Worm (Caenorhabditis elegans) whole organism, late embryonic: Measurements from ENCODE around the gene C26E6.12.

ENCODE experiments used
- C08G9.2 ChIP-seq: sonication (generic microtip); optimal IDR thresholded peaks from 2 replicates; lab custom pipeline; 2016; ENCODE audit warnings: mild to moderate bottlenecking, missing genetic modification characterization, moderate library complexity, missing compliant biosample characterization
- T23F11.4 ChIP-seq: fragments of 200-800 bp; sonication (Bioruptor generic); optimal IDR thresholded peaks from 2 replicates; lab custom pipeline; 2018; ENCODE audit warnings: mild to moderate bottlenecking, missing genetic modification characterization, missing compliant biosample characterization
- ceh-18 ChIP-seq: sonication (generic microtip); optimal IDR thresholded peaks from 2 replicates; lab custom pipeline; 2016; ENCODE audit warnings: missing genetic modification characterization, missing compliant biosample characterization
- ceh-2 ChIP-seq: sonication (generic microtip); optimal IDR thresholded peaks from 2 replicates; lab custom pipeline; 2016; ENCODE audit warnings: missing genotype, missing genetic modification characterization, missing compliant biosample characterization
- ceh-31 ChIP-seq: sonication (generic microtip); optimal IDR thresholded peaks from 2 replicates; lab custom pipeline; 2016; ENCODE audit warnings: missing genetic modification characterization, missing compliant biosample characterization
- ceh-34 ChIP-seq: sonication (generic microtip); optimal IDR thresholded peaks from 2 replicates; lab custom pipeline; 2016; ENCODE audit warnings: mild to moderate bottlenecking, missing genetic modification characterization, missing compliant biosample characterization
- ceh-45 ChIP-seq: fragments of 200-800 bp; sonication (Bioruptor generic); IDR thresholded peaks from 2 replicates; pipeline ENCODE4 v1.3.6; 2022; ENCODE audit warnings: missing genetic modification reagents, missing genetic modification characterization, missing compliant biosample characterization
- ceh-6 ChIP-seq: fragments of 200-800 bp; sonication (Bioruptor generic); optimal IDR thresholded peaks from 2 replicates; lab custom pipeline; 2018; ENCODE audit warnings: mild to moderate bottlenecking, missing genetic modification characterization, missing compliant biosample characterization
- ceh-9 ChIP-seq: sonication (generic microtip); optimal IDR thresholded peaks from 2 replicates; lab custom pipeline; 2016; ENCODE audit warnings: mild to moderate bottlenecking, missing genetic modification characterization, inconsistent platforms, missing compliant biosample characterization
- dve-1 ChIP-seq: sonication (generic microtip); optimal IDR thresholded peaks from 2 replicates; lab custom pipeline; 2017; ENCODE audit warnings: antibody characterized with exemption, mild to moderate bottlenecking, missing genetic modification characterization, missing compliant biosample characterization
- elt-2 ChIP-seq: sonication (generic microtip); optimal IDR thresholded peaks from 2 replicates; lab custom pipeline; 2016; ENCODE audit warnings: missing genetic modification reagents, missing genetic modification characterization, missing compliant biosample characterization
- elt-4 ChIP-seq: sonication (generic microtip); optimal IDR thresholded peaks from 2 replicates; lab custom pipeline; 2016; ENCODE audit warnings: missing genetic modification characterization, missing compliant biosample characterization
- ets-4 ChIP-seq: sonication (generic microtip); optimal IDR thresholded peaks from 2 replicates; lab custom pipeline; 2016; ENCODE audit warnings: missing genetic modification characterization, missing compliant biosample characterization
- eyg-1 ChIP-seq: sonication (generic microtip); optimal IDR thresholded peaks from 2 replicates; lab custom pipeline; 2016; ENCODE audit warnings: missing genotype, missing genetic modification characterization, missing compliant biosample characterization
- fkh-10 ChIP-seq: fragments of 150-350 bp; optimal IDR thresholded peaks from 2 replicates; lab custom pipeline; 2014; ENCODE audit warnings: missing biosample characterization, missing genetic modification reagents, missing genetic modification characterization
- fkh-6 ChIP-seq: sonication (generic microtip); optimal IDR thresholded peaks from 2 replicates; lab custom pipeline; 2016; ENCODE audit warnings: missing genetic modification characterization, missing compliant biosample characterization
- gmeb-2 ChIP-seq: sonication (generic microtip); optimal IDR thresholded peaks from 2 replicates; lab custom pipeline; 2016; ENCODE audit warnings: missing genetic modification characterization, inconsistent platforms, missing compliant biosample characterization
- hlh-13 ChIP-seq: fragments of 200-800 bp; sonication (Bioruptor generic); optimal IDR thresholded peaks from 2 replicates; lab custom pipeline; 2018; ENCODE audit warnings: mild to moderate bottlenecking, missing genetic modification characterization, missing compliant biosample characterization
- hlh-15 ChIP-seq: sonication (generic microtip); optimal IDR thresholded peaks from 2 replicates; lab custom pipeline; 2016; ENCODE audit warnings: missing genetic modification characterization, missing compliant biosample characterization
- hlh-6 ChIP-seq: sonication (generic microtip); optimal IDR thresholded peaks from 2 replicates; lab custom pipeline; 2016; ENCODE audit warnings: missing genotype, missing genetic modification characterization, missing compliant biosample characterization
- hlh-8 ChIP-seq: sonication (generic microtip); optimal IDR thresholded peaks from 2 replicates; lab custom pipeline; 2016; ENCODE audit warnings: missing genotype, missing genetic modification characterization, missing compliant biosample characterization
- lim-6 ChIP-seq: sonication (generic microtip); optimal IDR thresholded peaks from 2 replicates; lab custom pipeline; 2016; ENCODE audit warnings: missing genetic modification characterization, missing compliant biosample characterization
- lin-11 ChIP-seq: fragments of 200-800 bp; sonication (Bioruptor generic); optimal IDR thresholded peaks from 2 replicates; lab custom pipeline; 2018; ENCODE audit warnings: mild to moderate bottlenecking, missing genetic modification characterization, missing compliant biosample characterization
- nfya-1 ChIP-seq: sonication (generic microtip); optimal IDR thresholded peaks from 2 replicates; lab custom pipeline; 2017; ENCODE audit warnings: missing genetic modification characterization, mild to moderate bottlenecking, missing compliant biosample characterization, antibody characterized with exemption, moderate library complexity
- nhr-11 ChIP-seq: fragments of 150-350 bp; optimal IDR thresholded peaks from 2 replicates; lab custom pipeline; 2014; ENCODE audit warnings: missing biosample characterization, missing genetic modification characterization
- npax-4 ChIP-seq: sonication (generic microtip); optimal IDR thresholded peaks from 2 replicates; lab custom pipeline; 2016; ENCODE audit warnings: missing genetic modification characterization, missing compliant biosample characterization
- odd-2 ChIP-seq: sonication (generic microtip); optimal IDR thresholded peaks from 2 replicates; lab custom pipeline; 2017; ENCODE audit warnings: antibody characterized with exemption, mild to moderate bottlenecking, missing genetic modification characterization, missing compliant biosample characterization
- pag-3 ChIP-seq: sonication (generic microtip); optimal IDR thresholded peaks from 2 replicates; lab custom pipeline; 2016; ENCODE audit warnings: missing compliant biosample characterization, missing genetic modification characterization, borderline replicate concordance
- pat-9 ChIP-seq: fragments of 200-800 bp; sonication (Bioruptor generic); optimal IDR thresholded peaks from 2 replicates; lab custom pipeline; 2018; ENCODE audit warnings: mild to moderate bottlenecking, missing genetic modification characterization, moderate library complexity, missing compliant biosample characterization
- pha-4 ChIP-seq: fragments of 150-350 bp; optimal IDR thresholded peaks from 2 replicates; lab custom pipeline; 2018; ENCODE audit warnings: missing biosample characterization, missing genetic modification reagents, missing genetic modification characterization
- pqm-1 ChIP-seq: sonication (generic microtip); optimal IDR thresholded peaks from 2 replicates; lab custom pipeline; 2016; ENCODE audit warnings: missing genetic modification characterization, missing compliant biosample characterization
- pros-1 ChIP-seq: fragments of 150-350 bp; optimal IDR thresholded peaks from 2 replicates; lab custom pipeline; 2014; ENCODE audit warnings: missing biosample characterization, missing genetic modification reagents, missing genetic modification characterization
- ref-2 ChIP-seq: sonication (generic microtip); optimal IDR thresholded peaks from 2 replicates; lab custom pipeline; 2016; ENCODE audit warnings: missing genetic modification characterization, missing compliant biosample characterization
- rnt-1 ChIP-seq: sonication (generic microtip); optimal IDR thresholded peaks from 2 replicates; lab custom pipeline; 2016; ENCODE audit warnings: missing genetic modification characterization, missing compliant biosample characterization
- sdc-2 ChIP-seq: sonication (generic microtip); optimal IDR thresholded peaks from 2 replicates; lab custom pipeline; 2016; ENCODE audit warnings: missing genotype, missing genetic modification characterization, missing compliant biosample characterization
- sox-2 ChIP-seq: fragments of 200-800 bp; sonication (Bioruptor generic); IDR thresholded peaks from 2 replicates; pipeline ENCODE4 v1.3.6; 2022; ENCODE audit warnings: missing genetic modification reagents, missing genetic modification characterization, missing compliant biosample characterization
- syd-9 ChIP-seq: sonication (generic microtip); optimal IDR thresholded peaks from 2 replicates; lab custom pipeline; 2016; ENCODE audit warnings: mild to moderate bottlenecking, missing genetic modification characterization, moderate library complexity, missing compliant biosample characterization
- ttx-3 ChIP-seq: sonication (generic microtip); optimal IDR thresholded peaks from 2 replicates; lab custom pipeline; 2016; ENCODE audit warnings: missing genetic modification reagents, missing genetic modification characterization, missing compliant biosample characterization
- unc-3 ChIP-seq, 2 experiments: fragments of 200-800 bp in 1 of 2; sonication (Bioruptor generic) in 1 of 2; sonication (generic microtip) in 1 of 2; conservative IDR thresholded peaks in 1 of 2; optimal IDR thresholded peaks in 1 of 2; 2 replicates each; pipeline versions ENCODE4 v1.3.6 to Lab custom; 2016 to 2022; ENCODE audit warnings: missing compliant biosample characterization in 2 of 2, missing genetic modification characterization in 2 of 2, missing genetic modification reagents in 1 of 2
- unc-42 ChIP-seq: sonication (generic microtip); optimal IDR thresholded peaks from 2 replicates; lab custom pipeline; 2016; ENCODE audit warnings: missing genotype, missing genetic modification characterization, missing compliant biosample characterization
- unc-55 ChIP-seq: sonication (generic microtip); optimal IDR thresholded peaks from 2 replicates; lab custom pipeline; 2017; ENCODE audit warnings: missing biosample characterization, missing genetic modification reagents, missing genetic modification characterization
- unc-86 ChIP-seq: sonication (generic microtip); optimal IDR thresholded peaks from 2 replicates; lab custom pipeline; 2016; ENCODE audit warnings: missing genetic modification characterization, missing compliant biosample characterization
- zip-5 ChIP-seq: sonication (generic microtip); optimal IDR thresholded peaks from 2 replicates; lab custom pipeline; 2016; ENCODE audit warnings: missing genetic modification characterization, missing compliant biosample characterization
- ztf-16 ChIP-seq: sonication (generic microtip); optimal IDR thresholded peaks from 2 replicates; lab custom pipeline; 2017; ENCODE audit warnings: missing genetic modification characterization, missing compliant biosample characterization

C26E6.12 gene

DNA sequence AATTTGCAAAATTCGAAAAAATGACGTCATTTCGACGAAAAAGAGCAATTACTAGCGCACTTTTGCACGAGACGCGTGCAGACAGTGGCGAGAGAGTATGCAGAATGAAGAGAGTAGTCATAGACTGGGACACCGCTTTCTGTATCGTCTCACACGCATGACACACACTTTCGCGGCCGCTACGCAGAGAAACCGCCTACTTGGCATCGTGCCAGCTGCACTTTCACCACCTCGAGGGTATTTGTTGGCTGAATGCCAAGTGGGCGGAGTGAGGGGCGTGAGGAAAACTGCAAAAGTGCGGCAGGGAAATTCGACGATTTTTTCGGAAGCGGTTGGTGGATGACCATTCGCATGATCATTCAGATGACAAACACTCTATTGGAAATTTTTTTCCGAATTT lies 32.3 kb downstream of the C26E6.12 start (continued):
- no peak for TF ChIP-seq nhr-11
- peak; percentile 96 for TF ChIP-seq ref-2 (tag; lab: Kevin White, UChicago)
- TF ChIP-seq fkh-6 (tag; lab: Kevin White, UChicago) = peak; percentile 54
- TF ChIP-seq nfya-1 (tag; lab: Kevin White, UChicago) = peak; percentile 97
- peak; percentile 99 for TF ChIP-seq ceh-18 (tag; lab: Kevin White, UChicago)
- TF ChIP-seq unc-3 (GFP tag; conservative IDR thresholded peaks at IDR 0.05; lab: Robert Waterston, UW) = 0 out of 2 replicates have a peak, but pooled peaks have one; percentile 37
- TF ChIP-seq unc-3 (tag; optimal IDR thresholded peaks at IDR 0.05; lab: Kevin White, UChicago) = peak; percentile 85
- TF ChIP-seq ceh-34 = peak; percentile 95
- TF ChIP-seq zip-5 (tag; lab: Kevin White, UChicago) = no peak
- peak; percentile 77 for TF ChIP-seq pqm-1 (tag; lab: Kevin White, UChicago)
- peak; percentile 93 for TF ChIP-seq dve-1 (tag; lab: Kevin White, UChicago)
- TF ChIP-seq elt-2 (tag; lab: Kevin White, UChicago) = peak; percentile 70
- peak; percentile 99 for TF ChIP-seq ets-4 (tag; lab: Kevin White, UChicago)
- TF ChIP-seq lim-6 (tag; lab: Kevin White, UChicago) = peak; percentile 79
- TF ChIP-seq T23F11.4 = peak; percentile 40
- TF ChIP-seq hlh-15 (tag; lab: Kevin White, UChicago) = no peak
- peak; percentile 46 for TF ChIP-seq pat-9
- peak; percentile 72 for TF ChIP-seq fkh-10
- peak; percentile 53 for TF ChIP-seq ceh-6 (GFP tag; lab: Kevin White, UChicago)
- TF ChIP-seq pag-3 = no peak
- TF ChIP-seq pros-1 (tag; lab: Kevin White, UChicago) = peak; percentile 92
- TF ChIP-seq eyg-1 (tag; lab: Kevin White, UChicago) = peak; percentile 25
- no peak for TF ChIP-seq elt-4 (tag; lab: Kevin White, UChicago)
- TF ChIP-seq ceh-45 (GFP tag; lab: Robert Waterston, UW) = no peak
- peak; percentile 98 for TF ChIP-seq ceh-31
- TF ChIP-seq, all 69 proteins: peak for 45

DNA sequence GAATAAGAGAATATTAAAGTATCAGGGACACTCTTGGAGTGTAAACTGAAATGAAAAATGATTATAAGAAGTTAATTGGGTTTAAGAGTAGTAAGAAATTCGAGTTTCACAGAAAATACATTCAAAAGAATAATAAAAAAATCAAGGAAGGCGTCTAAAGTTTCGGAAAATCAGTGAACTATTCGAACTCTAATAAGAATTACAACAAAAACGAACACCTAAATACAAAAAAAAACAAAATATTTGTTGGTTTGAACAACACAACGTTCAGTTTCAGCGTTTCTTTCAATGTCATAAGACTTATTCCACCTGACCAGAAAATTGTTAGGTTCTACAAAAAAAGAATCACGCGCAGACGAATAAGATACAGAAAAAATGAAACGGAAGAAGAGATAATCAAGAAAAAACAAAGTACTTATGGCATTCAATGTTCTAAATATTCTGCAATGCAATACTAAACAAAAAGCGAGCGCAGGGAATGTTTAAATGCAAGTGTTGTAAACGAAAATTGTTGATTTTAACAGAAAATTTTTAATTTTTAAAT lies 32.9 kb downstream of the C26E6.12 start, which contains the start of gene nhl-2:
Gene nhl-2 (minus strand): TSS at position 51 of the 544 bp plus-strand sequence.
- TF ChIP-seq unc-55 = no peak
- no peak for TF ChIP-seq ttx-3 (tag; lab: Kevin White, UChicago)
- no peak for TF ChIP-seq hlh-6 (tag; lab: Kevin White, UChicago)
- no peak for TF ChIP-seq fkh-10
- TF ChIP-seq ceh-34 = no peak
- TF ChIP-seq sdc-2 (tag; lab: Kevin White, UChicago) = no peak
- no peak for TF ChIP-seq C08G9.2 (tag; lab: Kevin White, UChicago)
- no peak for TF ChIP-seq pha-4 (tag; lab: Kevin White, UChicago)
- TF ChIP-seq hlh-13 (GFP tag; lab: Kevin White, UChicago) = no peak
- TF ChIP-seq fkh-6 (tag; lab: Kevin White, UChicago) = no peak
- no peak for TF ChIP-seq ceh-9 (tag; lab: Kevin White, UChicago)
- no peak for TF ChIP-seq rnt-1 (tag; lab: Kevin White, UChicago)
- no peak for TF ChIP-seq unc-3 (GFP tag; conservative IDR thresholded peaks at IDR 0.05; lab: Robert Waterston, UW)
- TF ChIP-seq unc-3 (tag; optimal IDR thresholded peaks at IDR 0.05; lab: Kevin White, UChicago) = no peak
- TF ChIP-seq hlh-8 = no peak
- no peak for TF ChIP-seq nhr-11
- no peak for TF ChIP-seq lin-11 (tag; lab: Kevin White, UChicago)
- TF ChIP-seq elt-4 (tag; lab: Kevin White, UChicago) = no peak

DNA sequence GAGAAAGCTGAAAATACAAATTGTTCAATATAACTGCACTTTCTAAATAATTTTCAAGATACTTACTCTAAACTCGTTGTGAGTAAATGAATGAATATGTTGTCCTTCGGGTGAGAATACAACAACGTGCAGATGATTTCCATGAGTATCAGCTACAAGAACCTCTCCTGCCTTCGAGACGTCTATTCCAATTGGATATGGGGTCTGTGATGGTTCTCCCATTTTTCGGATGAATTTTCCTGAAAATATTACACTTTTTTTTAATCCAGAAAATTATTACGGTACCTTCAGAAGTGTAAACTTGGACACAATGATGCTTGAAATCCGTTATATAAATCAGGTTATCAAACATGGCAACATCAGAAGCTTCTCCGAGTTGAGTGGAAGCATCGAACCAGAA lies 36.7 kb downstream of the C26E6.12 start:
- TF ChIP-seq sox-2 (GFP tag; lab: Robert Waterston, UW) = no peak
- no peak for TF ChIP-seq npax-4 (tag; lab: Kevin White, UChicago)
- TF ChIP-seq odd-2 (tag; lab: Kevin White, UChicago) = no peak
- no peak for TF ChIP-seq ceh-2 (tag; lab: Kevin White, UChicago)
- no peak for TF ChIP-seq nfya-1 (tag; lab: Kevin White, UChicago)
- no peak for TF ChIP-seq fkh-10
- no peak for TF ChIP-seq unc-86 (tag; lab: Kevin White, UChicago)
- TF ChIP-seq ceh-9 (tag; lab: Kevin White, UChicago) = no peak
- TF ChIP-seq unc-42 = no peak
- TF ChIP-seq ceh-34 = no peak
- TF ChIP-seq syd-9 (tag; lab: Kevin White, UChicago) = no peak
- TF ChIP-seq rnt-1 (tag; lab: Kevin White, UChicago) = no peak
- TF ChIP-seq gmeb-2 (tag; lab: Kevin White, UChicago) = no peak
- TF ChIP-seq unc-3 (GFP tag; conservative IDR thresholded peaks at IDR 0.05; lab: Robert Waterston, UW) = no peak
- TF ChIP-seq unc-3 (tag; optimal IDR thresholded peaks at IDR 0.05; lab: Kevin White, UChicago) = no peak
- no peak for TF ChIP-seq ztf-16
- no peak for TF ChIP-seq T23F11.4
- TF ChIP-seq hlh-15 (tag; lab: Kevin White, UChicago) = no peak
